Worm (Caenorhabditis elegans) whole organism, late embryonic: Measurements from ENCODE around the gene sgcb-1.

Source experiments
- C08G9.2 ChIP-seq: sonication (generic microtip); optimal IDR thresholded peaks from 2 replicates; lab custom pipeline; 2016; ENCODE audit warnings: mild to moderate bottlenecking, missing genetic modification characterization, moderate library complexity, missing compliant biosample characterization
- ahr-1 ChIP-seq: sonication (generic microtip); optimal IDR thresholded peaks from 2 replicates; lab custom pipeline; 2016; ENCODE audit warnings: missing genetic modification characterization, missing compliant biosample characterization
- ama-1 ChIP-seq: fragments of 150-350 bp; optimal IDR thresholded peaks from 2 replicates; lab custom pipeline; 2014
- ceh-14 ChIP-seq: sonication (generic microtip); optimal IDR thresholded peaks from 2 replicates; lab custom pipeline; 2016; ENCODE audit warnings: missing genotype, missing genetic modification characterization, missing compliant biosample characterization
- ceh-19 ChIP-seq: fragments of 200-800 bp; sonication (Bioruptor generic); optimal IDR thresholded peaks from 2 replicates; lab custom pipeline; 2018; ENCODE audit warnings: mild to moderate bottlenecking, missing genetic modification characterization, missing compliant biosample characterization
- ceh-22 ChIP-seq: sonication (generic microtip); optimal IDR thresholded peaks from 2 replicates; lab custom pipeline; 2017; ENCODE audit warnings: missing biosample characterization, missing genetic modification characterization
- ceh-24 ChIP-seq: sonication (generic microtip); optimal IDR thresholded peaks from 2 replicates; lab custom pipeline; 2016; ENCODE audit warnings: mild to moderate bottlenecking, missing genetic modification characterization, missing compliant biosample characterization
- ceh-9 ChIP-seq: sonication (generic microtip); optimal IDR thresholded peaks from 2 replicates; lab custom pipeline; 2016; ENCODE audit warnings: mild to moderate bottlenecking, missing genetic modification characterization, inconsistent platforms, missing compliant biosample characterization
- che-1 ChIP-seq: sonication (generic microtip); optimal IDR thresholded peaks from 2 replicates; lab custom pipeline; 2016; ENCODE audit warnings: mild to moderate bottlenecking, missing genetic modification characterization, missing compliant biosample characterization
- dmd-4 ChIP-seq: sonication (generic microtip); optimal IDR thresholded peaks from 2 replicates; lab custom pipeline; 2016; ENCODE audit warnings: borderline replicate concordance, missing genetic modification characterization, missing compliant biosample characterization
- ets-4 ChIP-seq: sonication (generic microtip); optimal IDR thresholded peaks from 2 replicates; lab custom pipeline; 2016; ENCODE audit warnings: missing genetic modification characterization, missing compliant biosample characterization
- eyg-1 ChIP-seq: sonication (generic microtip); optimal IDR thresholded peaks from 2 replicates; lab custom pipeline; 2016; ENCODE audit warnings: missing genotype, missing genetic modification characterization, missing compliant biosample characterization
- fax-1 ChIP-seq: sonication (generic microtip); optimal IDR thresholded peaks from 2 replicates; lab custom pipeline; 2016; ENCODE audit warnings: missing genotype, missing genetic modification characterization, missing compliant biosample characterization
- fkh-6 ChIP-seq: sonication (generic microtip); optimal IDR thresholded peaks from 2 replicates; lab custom pipeline; 2016; ENCODE audit warnings: missing genetic modification characterization, missing compliant biosample characterization
- gmeb-2 ChIP-seq: sonication (generic microtip); optimal IDR thresholded peaks from 2 replicates; lab custom pipeline; 2016; ENCODE audit warnings: missing genetic modification characterization, inconsistent platforms, missing compliant biosample characterization
- hlh-13 ChIP-seq: fragments of 200-800 bp; sonication (Bioruptor generic); optimal IDR thresholded peaks from 2 replicates; lab custom pipeline; 2018; ENCODE audit warnings: mild to moderate bottlenecking, missing genetic modification characterization, missing compliant biosample characterization
- hlh-15 ChIP-seq: sonication (generic microtip); optimal IDR thresholded peaks from 2 replicates; lab custom pipeline; 2016; ENCODE audit warnings: missing genetic modification characterization, missing compliant biosample characterization
- hlh-6 ChIP-seq: sonication (generic microtip); optimal IDR thresholded peaks from 2 replicates; lab custom pipeline; 2016; ENCODE audit warnings: missing genotype, missing genetic modification characterization, missing compliant biosample characterization
- hlh-8 ChIP-seq: sonication (generic microtip); optimal IDR thresholded peaks from 2 replicates; lab custom pipeline; 2016; ENCODE audit warnings: missing genotype, missing genetic modification characterization, missing compliant biosample characterization
- lin-11 ChIP-seq: fragments of 200-800 bp; sonication (Bioruptor generic); optimal IDR thresholded peaks from 2 replicates; lab custom pipeline; 2018; ENCODE audit warnings: mild to moderate bottlenecking, missing genetic modification characterization, missing compliant biosample characterization
- madf-2 ChIP-seq: sonication (generic microtip); optimal IDR thresholded peaks from 2 replicates; lab custom pipeline; 2017; ENCODE audit warnings: missing genetic modification characterization, missing compliant biosample characterization
- mec-3 ChIP-seq: sonication (generic microtip); optimal IDR thresholded peaks from 2 replicates; lab custom pipeline; 2016; ENCODE audit warnings: borderline replicate concordance, missing genetic modification characterization, missing compliant biosample characterization
- nhr-11 ChIP-seq: fragments of 150-350 bp; optimal IDR thresholded peaks from 2 replicates; lab custom pipeline; 2014; ENCODE audit warnings: missing biosample characterization, missing genetic modification characterization
- npax-4 ChIP-seq: sonication (generic microtip); optimal IDR thresholded peaks from 2 replicates; lab custom pipeline; 2016; ENCODE audit warnings: missing genetic modification characterization, missing compliant biosample characterization
- pax-1 ChIP-seq: fragments of 150-350 bp; optimal IDR thresholded peaks from 2 replicates; lab custom pipeline; 2014; ENCODE audit warnings: missing biosample characterization, missing genetic modification characterization
- pha-4 ChIP-seq: fragments of 150-350 bp; optimal IDR thresholded peaks from 2 replicates; lab custom pipeline; 2018; ENCODE audit warnings: missing biosample characterization, missing genetic modification reagents, missing genetic modification characterization
- ref-2 ChIP-seq: sonication (generic microtip); optimal IDR thresholded peaks from 2 replicates; lab custom pipeline; 2016; ENCODE audit warnings: missing genetic modification characterization, missing compliant biosample characterization
- sdc-2 ChIP-seq: sonication (generic microtip); optimal IDR thresholded peaks from 2 replicates; lab custom pipeline; 2016; ENCODE audit warnings: missing genotype, missing genetic modification characterization, missing compliant biosample characterization
- syd-9 ChIP-seq: sonication (generic microtip); optimal IDR thresholded peaks from 2 replicates; lab custom pipeline; 2016; ENCODE audit warnings: mild to moderate bottlenecking, missing genetic modification characterization, moderate library complexity, missing compliant biosample characterization
- tbx-2 ChIP-seq: sonication (generic microtip); optimal IDR thresholded peaks from 2 replicates; lab custom pipeline; 2016; ENCODE audit warnings: missing genetic modification characterization, missing compliant biosample characterization
- tbx-7 ChIP-seq: sonication (generic microtip); optimal IDR thresholded peaks from 2 replicates; lab custom pipeline; 2016; ENCODE audit warnings: missing genotype, missing genetic modification characterization, missing compliant biosample characterization
- ttx-3 ChIP-seq: sonication (generic microtip); optimal IDR thresholded peaks from 2 replicates; lab custom pipeline; 2016; ENCODE audit warnings: missing genetic modification reagents, missing genetic modification characterization, missing compliant biosample characterization
- unc-42 ChIP-seq: sonication (generic microtip); optimal IDR thresholded peaks from 2 replicates; lab custom pipeline; 2016; ENCODE audit warnings: missing genotype, missing genetic modification characterization, missing compliant biosample characterization
- unc-55 ChIP-seq: sonication (generic microtip); optimal IDR thresholded peaks from 2 replicates; lab custom pipeline; 2017; ENCODE audit warnings: missing biosample characterization, missing genetic modification reagents, missing genetic modification characterization
- ztf-16 ChIP-seq: sonication (generic microtip); optimal IDR thresholded peaks from 2 replicates; lab custom pipeline; 2017; ENCODE audit warnings: missing genetic modification characterization, missing compliant biosample characterization

The sgcb-1 gene

ce11 chrII:325639-326350 lies at the start of gene sgcb-1:
TSS of gene sgcb-1 (plus strand) at chrII:326300.
- TF ChIP-seq npax-4 (no peak), fax-1 (tag; lab: Kevin White, UChicago) (no peak), ceh-22 (tag; lab: Kevin White, UChicago) (no peak), hlh-13 (GFP tag; lab: Kevin White, UChicago) (no peak), hlh-6 (tag; lab: Kevin White, UChicago) (no peak), sdc-2 (tag; lab: Kevin White, UChicago) (no peak), hlh-8 (tag; lab: Kevin White, UChicago) (no peak), ahr-1 (tag; lab: Kevin White, UChicago) (no peak), ceh-14 (tag; lab: Kevin White, UChicago) (no peak), unc-55 (no peak), ceh-19 (GFP tag; lab: Kevin White, UChicago) (no peak), lin-11 (tag; lab: Kevin White, UChicago) (no peak), ets-4 (tag; lab: Kevin White, UChicago) (no peak), madf-2 (no peak), mec-3 (tag; lab: Kevin White, UChicago) (no peak), syd-9 (no peak), pax-1 (tag; lab: Kevin White, UChicago) (no peak)
- TF ChIP-seq, all 69 proteins: peak for 0

ce11 chrII:278636-279035 lies 47.5 kb upstream of the sgcb-1 start, which contains the start of gene B0432.8:
TSS of gene B0432.8 (minus strand) at chrII:278736.
- TF ChIP-seq ahr-1 (tag; lab: Kevin White, UChicago) (no peak), gmeb-2 (tag; lab: Kevin White, UChicago) (no peak)
- TF ChIP-seq, all 69 proteins: peak for 0

- TF ChIP-seq ztf-16 (tag; lab: Kevin White, UChicago) (no peak), dmd-4 (tag; lab: Kevin White, UChicago) (no peak), pha-4 (tag; lab: Kevin White, UChicago) (no peak), hlh-6 (tag; lab: Kevin White, UChicago) (no peak), C08G9.2 (no peak), ceh-9 (tag; lab: Kevin White, UChicago) (no peak), ceh-24 (no peak), unc-42 (tag; lab: Kevin White, UChicago) (no peak), nhr-11 (no peak), hlh-8 (tag; lab: Kevin White, UChicago) (no peak), tbx-2 (tag; lab: Kevin White, UChicago) (no peak), hlh-15 (tag; lab: Kevin White, UChicago) (no peak), eyg-1 (tag; lab: Kevin White, UChicago) (no peak)
- TF ChIP-seq, all 69 proteins: peak for 0
Measured at ce11 chrII:282483-282882, 43.6 kb upstream of the sgcb-1 start, which contains the start of gene trul-1. TSS of gene trul-1 (minus strand) at chrII:282583.

- TF ChIP-seq hlh-15 (tag; lab: Kevin White, UChicago) (no peak), pha-4 (tag; lab: Kevin White, UChicago) (no peak), ceh-22 (tag; lab: Kevin White, UChicago) (no peak), ama-1 (lab: Kevin White, UChicago) (no peak), unc-42 (tag; lab: Kevin White, UChicago) (no peak), tbx-7 (tag; lab: Kevin White, UChicago) (no peak), ttx-3 (tag; lab: Kevin White, UChicago) (no peak), fkh-6 (no peak), che-1 (no peak), gmeb-2 (tag; lab: Kevin White, UChicago) (no peak), ref-2 (tag; lab: Kevin White, UChicago) (no peak), ceh-19 (GFP tag; lab: Kevin White, UChicago) (no peak)
Measured at ce11 chrII:283594-283993, 42.5 kb upstream of the sgcb-1 start, which contains the start of gene B0432.9. TSS of gene B0432.9 (minus strand) at chrII:283694.
